Fruit fly (Drosophila melanogaster): ENCODE data around the gene Cpr67B.

Cpr67B gene

DNA sequence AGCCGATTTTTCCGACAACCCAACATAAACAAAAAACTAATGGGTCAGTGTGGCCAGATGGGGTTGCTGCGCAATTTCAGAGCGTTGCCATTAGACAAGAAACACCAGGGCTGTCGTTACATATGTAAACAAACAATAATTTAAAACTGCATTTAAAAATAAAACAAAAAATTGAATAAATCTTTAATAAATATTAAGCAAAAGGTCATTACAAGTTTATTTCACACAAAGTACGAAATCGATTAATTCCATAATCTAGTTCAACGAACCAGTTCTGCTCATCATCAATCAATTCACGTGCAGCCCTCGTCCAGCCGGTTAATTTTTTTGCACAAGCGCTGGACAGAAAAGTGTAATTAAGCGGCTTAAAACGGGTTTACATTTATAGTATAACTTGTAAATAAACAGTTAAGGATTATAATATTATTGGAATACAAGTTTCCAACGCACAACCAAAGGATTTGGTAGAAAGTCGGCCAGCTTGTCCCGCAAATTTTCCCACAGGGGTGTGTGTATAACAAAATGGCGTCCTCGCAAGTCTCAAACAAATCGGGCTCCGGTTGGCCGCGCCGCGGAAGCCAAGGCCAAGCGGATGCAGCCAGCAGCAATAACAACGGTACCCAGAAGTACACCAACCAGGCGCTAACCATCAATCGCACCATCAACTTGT is 6.3 kb downstream of the Cpr67B start, which contains the start of the genes CG4022 and Cpsf5 (continued):
- TF ChIP-seq CG4730 (GFP tag; IDR thresholded peaks at IDR 0.05) (peak; percentile 62), Six4 (GFP tag; optimal IDR thresholded peaks at IDR 0.05) (peak; percentile 69), zen (tag; optimal IDR thresholded peaks at IDR 0.05) (peak; percentile 86), CG9932 (GFP tag; IDR thresholded peaks at IDR 0.05) (peak; percentile 93), CG1233 (GFP tag; optimal IDR thresholded peaks at IDR 0.05) (peak; percentile 42), abd-A (tag; optimal IDR thresholded peaks at IDR 0.05) (peak; percentile 97), Abd-B (GFP tag; optimal IDR thresholded peaks at IDR 0.05) (peak; percentile 86), trem (tag; optimal IDR thresholded peaks at IDR 0.05) (peak; percentile 85), Drgx (GFP tag; IDR thresholded peaks at IDR 0.05) (peak; percentile 39), ase (GFP tag; IDR thresholded peaks at IDR 0.05) (peak; percentile 73; the same call in 2 of the 3 replicates), CG7357 (GFP tag; IDR thresholded peaks at IDR 0.05) (0 out of 3 replicates have a peak, but pooled peaks have one; percentile 55), CG8944 (GFP tag; optimal IDR thresholded peaks at IDR 0.05) (peak; percentile 3), org-1 (GFP tag; optimal IDR thresholded peaks at IDR 0.05) (peak; percentile 45), gsb-n (tag; optimal IDR thresholded peaks at IDR 0.05) (peak; percentile 84), CG33557 (GFP tag; optimal IDR thresholded peaks at IDR 0.05) (peak; percentile 86), stc (GFP tag; IDR thresholded peaks at IDR 0.05) (peak; percentile 78), CG1529 (GFP tag; optimal IDR thresholded peaks at IDR 0.05) (peak; percentile 76), CG15696 (tag; optimal IDR thresholded peaks at IDR 0.05) (peak; percentile 85), Meics (GFP tag; optimal IDR thresholded peaks at IDR 0.05) (peak; percentile 78), CG11398 (GFP tag; optimal IDR thresholded peaks at IDR 0.05) (no peak), Ets65A (GFP tag) (peak; percentile 90), CG16815 (GFP tag; optimal IDR thresholded peaks at IDR 0.05) (peak; percentile 70), jing (GFP tag; optimal IDR thresholded peaks at IDR 0.05) (peak; percentile 12), gce (GFP tag; IDR thresholded peaks at IDR 0.05) (peak; percentile 80; the same call in 1 of the 3 replicates), Bteb2 (GFP tag; optimal IDR thresholded peaks at IDR 0.05) (peak; percentile 48), CG15011 (GFP tag; optimal IDR thresholded peaks at IDR 0.05) (peak; percentile 29), sna (GFP tag; IDR thresholded peaks at IDR 0.05; ENCODE audit: partially characterized antibody) (no peak), CrebB (tag; optimal IDR thresholded peaks at IDR 0.05) (peak; percentile 75), tgo (GFP tag; IDR thresholded peaks at IDR 0.05) (peak; percentile 86), CG12299 (tag; optimal IDR thresholded peaks at IDR 0.05) (peak; percentile 84), ERR (GFP tag; optimal IDR thresholded peaks at IDR 0.05) (no peak), Hmx (GFP tag; optimal IDR thresholded peaks at IDR 0.05) (peak; percentile 44), CG2116 (GFP tag; optimal IDR thresholded peaks at IDR 0.05) (peak; percentile 83), CG9437 (GFP tag; optimal IDR thresholded peaks at IDR 0.05) (peak; percentile 60), CG10431 (GFP tag; optimal IDR thresholded peaks at IDR 0.05) (peak; percentile 81), CG2120 (GFP tag; optimal IDR thresholded peaks at IDR 0.05) (peak; percentile 89), sug (tag; optimal IDR thresholded peaks at IDR 0.05) (peak; percentile 89), BEAF-32 (GFP tag; optimal IDR thresholded peaks at IDR 0.05) (peak; percentile 52), Doc3 (GFP tag; IDR thresholded peaks at IDR 0.05; ENCODE audit: partially characterized antibody) (no peak), repo (GFP tag; optimal IDR thresholded peaks at IDR 0.05) (peak; percentile 2), sd (tag; optimal IDR thresholded peaks at IDR 0.05) (peak; percentile 47), chm (GFP tag; IDR thresholded peaks at IDR 0.05) (peak; percentile 50; the same call in 1 of the 2 replicates), lmd (GFP tag; IDR thresholded peaks at IDR 0.05) (peak; percentile 81), CG3163 (GFP tag; optimal IDR thresholded peaks at IDR 0.05) (peak; percentile 18), Oli (tag; optimal IDR thresholded peaks at IDR 0.05) (peak; percentile 69), CG4617 (GFP tag; optimal IDR thresholded peaks at IDR 0.05; ENCODE audit: borderline replicate concordance) (peak; percentile 85), D19A (tag; optimal IDR thresholded peaks at IDR 0.05) (peak; percentile 52), Xbp1 (GFP tag; optimal IDR thresholded peaks at IDR 0.05) (peak; percentile 84), oc (tag; optimal IDR thresholded peaks at IDR 0.05) (peak; percentile 63), bab2 (GFP tag; optimal IDR thresholded peaks at IDR 0.05) (peak; percentile 72)
